Fruit fly (Drosophila melanogaster): ENCODE data around the gene spn-F.
A peak's percentile ranks its signal among the peaks of the same experiment; 100 is the strongest.

spn-F gene

dm6 chr3R:31254808-31255207 is at the start of gene spn-F, which contains the start of gene CG1750:
Gene spn-F, plus strand, starts transcription at chr3R:31255127.
Gene CG1750, minus strand, starts transcription at chr3R:31254900.
- TF ChIP-seq bab1 (GFP tag; optimal IDR thresholded peaks at IDR 0.05) = peak; percentile 61
- peak in 1 of 2 experiments; percentile 25 for TF ChIP-seq cnc (optimal IDR thresholded peaks at IDR 0.05)
- TF ChIP-seq kay (GFP tag; ENCODE audit: borderline replicate concordance) = no peak
- TF ChIP-seq tj (GFP tag; optimal IDR thresholded peaks at IDR 0.05) = peak; percentile 68
- TF ChIP-seq CG14711 (tag; optimal IDR thresholded peaks at IDR 0.05) = peak; percentile 39

- TF ChIP-seq CG33017 (tag; optimal IDR thresholded peaks at IDR 0.05) (no peak), CG7101 (tag; optimal IDR thresholded peaks at IDR 0.05) (no peak), CG14711 (tag; optimal IDR thresholded peaks at IDR 0.05) (no peak), pad (GFP tag; optimal IDR thresholded peaks at IDR 0.05) (no peak), Crg-1 (GFP tag; optimal IDR thresholded peaks at IDR 0.05) (no peak), cnc (optimal IDR thresholded peaks at IDR 0.05) (no peak), cic (GFP tag; optimal IDR thresholded peaks at IDR 0.05) (no peak), Mnt (GFP tag; optimal IDR thresholded peaks at IDR 0.05) (no peak), CG11617 (GFP tag; optimal IDR thresholded peaks at IDR 0.05) (no peak), Hr96 (GFP tag; optimal IDR thresholded peaks at IDR 0.05) (no peak), ovo (GFP tag; optimal IDR thresholded peaks at IDR 0.05) (no peak), Clk (GFP tag; optimal IDR thresholded peaks at IDR 0.05) (no peak)
Measured at dm6 chr3R:31210630-31211029, 44.3 kb upstream of the spn-F start, which contains the start of gene chp. Gene chp, minus strand, starts transcription at chr3R:31210730.

DNA sequence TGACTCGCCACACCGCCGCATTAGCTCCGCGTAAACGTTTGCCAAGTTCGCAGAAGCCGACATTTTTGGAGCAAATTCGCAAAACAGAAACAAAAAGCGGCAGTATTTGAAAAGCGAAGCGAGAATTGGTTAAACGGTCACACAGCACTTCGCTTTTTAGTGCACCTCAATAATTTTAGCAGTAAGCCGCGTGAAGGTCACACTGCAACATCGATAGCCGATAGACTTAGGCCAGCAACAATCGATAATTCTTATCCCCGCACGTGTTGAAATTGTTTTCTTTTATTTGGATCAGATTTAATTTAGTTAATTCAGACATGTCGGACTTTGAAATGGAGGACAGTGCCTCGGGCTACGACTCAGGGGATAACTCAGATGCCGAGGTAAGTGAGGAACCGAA is 41.7 kb upstream of the spn-F start, which contains the start of the genes Zwilch and CG1542:
TSS of gene Zwilch (minus strand) at position 150 of the 400 bp plus-strand sequence.
TSS of gene CG1542 (plus strand) at position 232 of the 400 bp plus-strand sequence.
- TF ChIP-seq Crg-1 (GFP tag; optimal IDR thresholded peaks at IDR 0.05) (no peak), CG1620 (GFP tag; optimal IDR thresholded peaks at IDR 0.05) (no peak), Mnt (GFP tag; optimal IDR thresholded peaks at IDR 0.05) (peak; percentile 98), bab1 (GFP tag; optimal IDR thresholded peaks at IDR 0.05) (peak; percentile 35)

dm6 chr3R:31215830-31216229 is 39.1 kb upstream of the spn-F start, which contains the start of gene CG15561:
Gene CG15561, minus strand, starts transcription at chr3R:31215942.
- no peak for TF ChIP-seq CG33017 (tag; optimal IDR thresholded peaks at IDR 0.05)
- peak; percentile 39 for TF ChIP-seq pad (GFP tag; optimal IDR thresholded peaks at IDR 0.05)
- peak; percentile 46 for TF ChIP-seq CG7101 (tag; optimal IDR thresholded peaks at IDR 0.05)
- peak; percentile 28 for TF ChIP-seq cic (GFP tag; optimal IDR thresholded peaks at IDR 0.05)
- no peak for TF ChIP-seq ovo (GFP tag; optimal IDR thresholded peaks at IDR 0.05)
- peak; percentile 86 for TF ChIP-seq bab1 (GFP tag; optimal IDR thresholded peaks at IDR 0.05)
- TF ChIP-seq CG14711 (tag; optimal IDR thresholded peaks at IDR 0.05) = peak; percentile 34
- TF ChIP-seq CG1620 (GFP tag; optimal IDR thresholded peaks at IDR 0.05) = peak; percentile 23
- no peak for TF ChIP-seq toe (GFP tag; optimal IDR thresholded peaks at IDR 0.05)
- peak; percentile 60 for TF ChIP-seq Crg-1 (GFP tag; optimal IDR thresholded peaks at IDR 0.05)
- TF ChIP-seq Clk (GFP tag; optimal IDR thresholded peaks at IDR 0.05) = no peak
- TF ChIP-seq tj (GFP tag; optimal IDR thresholded peaks at IDR 0.05) = peak; percentile 21
- no peak for TF ChIP-seq CG11617 (GFP tag; optimal IDR thresholded peaks at IDR 0.05)
- TF ChIP-seq Mnt (GFP tag; optimal IDR thresholded peaks at IDR 0.05) = peak; percentile 100

- TF ChIP-seq tj (GFP tag; optimal IDR thresholded peaks at IDR 0.05) (peak; percentile 35), bab1 (GFP tag; optimal IDR thresholded peaks at IDR 0.05) (peak; percentile 42), Mnt (GFP tag; optimal IDR thresholded peaks at IDR 0.05) (peak; percentile 71), CG12768 (GFP tag; optimal IDR thresholded peaks at IDR 0.05) (peak; percentile 56), CG14711 (tag; optimal IDR thresholded peaks at IDR 0.05) (no peak), CG11617 (GFP tag; optimal IDR thresholded peaks at IDR 0.05) (peak; percentile 64), CG1620 (GFP tag; optimal IDR thresholded peaks at IDR 0.05) (peak; percentile 7), Crg-1 (GFP tag; optimal IDR thresholded peaks at IDR 0.05) (peak; percentile 21), kay (GFP tag; ENCODE audit: borderline replicate concordance) (no peak), CG7101 (tag; optimal IDR thresholded peaks at IDR 0.05) (peak; percentile 0), Clk (GFP tag; optimal IDR thresholded peaks at IDR 0.05) (peak; percentile 15), CG5204 (GFP tag; optimal IDR thresholded peaks at IDR 0.05) (no peak), CG33017 (tag; optimal IDR thresholded peaks at IDR 0.05) (peak; percentile 37), cic (GFP tag; optimal IDR thresholded peaks at IDR 0.05) (peak; percentile 37), pad (GFP tag; optimal IDR thresholded peaks at IDR 0.05) (peak; percentile 34), cnc (optimal IDR thresholded peaks at IDR 0.05) (no peak), CG7045 (GFP tag; optimal IDR thresholded peaks at IDR 0.05) (no peak), ovo (GFP tag; optimal IDR thresholded peaks at IDR 0.05) (peak; percentile 49), toe (GFP tag; optimal IDR thresholded peaks at IDR 0.05) (no peak)
Measured at dm6 chr3R:31218214-31218876, 36.6 kb upstream of the spn-F start.

- TF ChIP-seq kay (GFP tag; ENCODE audit: borderline replicate concordance) (no peak), CG5204 (GFP tag; optimal IDR thresholded peaks at IDR 0.05) (no peak), toe (GFP tag; optimal IDR thresholded peaks at IDR 0.05) (no peak), ovo (GFP tag; optimal IDR thresholded peaks at IDR 0.05) (no peak), cic (GFP tag; optimal IDR thresholded peaks at IDR 0.05) (peak; percentile 69), CG1620 (GFP tag; optimal IDR thresholded peaks at IDR 0.05) (peak; percentile 40), CG7045 (GFP tag; optimal IDR thresholded peaks at IDR 0.05) (peak; percentile 41), Clk (GFP tag; optimal IDR thresholded peaks at IDR 0.05) (no peak), bab1 (GFP tag; optimal IDR thresholded peaks at IDR 0.05) (peak; percentile 79), CG7101 (tag; optimal IDR thresholded peaks at IDR 0.05) (peak; percentile 60), CG12768 (GFP tag; optimal IDR thresholded peaks at IDR 0.05) (peak; percentile 67), cnc (optimal IDR thresholded peaks at IDR 0.05) (no peak), Mnt (GFP tag; optimal IDR thresholded peaks at IDR 0.05) (peak; percentile 90), CG14711 (tag; optimal IDR thresholded peaks at IDR 0.05) (peak; percentile 9), CG11617 (GFP tag; optimal IDR thresholded peaks at IDR 0.05) (no peak), CG33017 (tag; optimal IDR thresholded peaks at IDR 0.05) (peak; percentile 39), Hr96 (GFP tag; optimal IDR thresholded peaks at IDR 0.05) (no peak), Crg-1 (GFP tag; optimal IDR thresholded peaks at IDR 0.05) (peak; percentile 16), pad (GFP tag; optimal IDR thresholded peaks at IDR 0.05) (peak; percentile 49), tj (GFP tag; optimal IDR thresholded peaks at IDR 0.05) (peak; percentile 67)
Measured at dm6 chr3R:31218997-31219992, 35.6 kb upstream of the spn-F start, which contains the start of gene ATPsynC. Gene ATPsynC, minus strand, starts transcription at chr3R:31219630.

Measured in whole organism, adult.